Worm (Caenorhabditis elegans): ENCODE results near the gene hach-1.

ce11 chrIII:5521930-5522329 lies 33.3 kb upstream of the hach-1 start, which contains the start of gene D1044.4:
- no peak for TF ChIP-seq ets-4 (GFP tag; optimal IDR thresholded peaks at IDR 0.05)
- no peak for TF ChIP-seq ceh-40 (GFP tag; IDR thresholded peaks at IDR 0.05)
- no peak for TF ChIP-seq F39B2.1 (GFP tag; IDR thresholded peaks at IDR 0.05)
- TF ChIP-seq lag-1 (GFP tag; IDR thresholded peaks at IDR 0.05) = no peak
- TF ChIP-seq pbrm-1 (GFP tag; IDR thresholded peaks at IDR 0.05) = no peak
- TF ChIP-seq egrh-3 (GFP tag; IDR thresholded peaks at IDR 0.05) = no peak
- no peak for TF ChIP-seq pha-4 (tag; optimal IDR thresholded peaks at IDR 0.05)
- TF ChIP-seq F49E8.2 (tag; optimal IDR thresholded peaks at IDR 0.05; ENCODE audit: insufficient read depth) = no peak
- no peak for TF ChIP-seq ceh-91 (GFP tag; IDR thresholded peaks at IDR 0.05)
- TF ChIP-seq dpl-1 (GFP tag; optimal IDR thresholded peaks at IDR 0.05) = no peak
- no peak for TF ChIP-seq nfyb-1 (GFP tag; IDR thresholded peaks at IDR 0.05)
- no peak for TF ChIP-seq Y56A3A.18 (GFP tag; IDR thresholded peaks at IDR 0.05)
- TF ChIP-seq atf-7 (tag; optimal IDR thresholded peaks at IDR 0.05) = no peak
